Worm (Caenorhabditis elegans): Measurements from ENCODE around the gene F46F5.16.

- TF ChIP-seq T26A5.8 (tag; optimal IDR thresholded peaks at IDR 0.05) (no peak), tbx-9 (tag; optimal IDR thresholded peaks at IDR 0.05; ENCODE audit: borderline replicate concordance) (no peak), aptf-2 (GFP tag; conservative IDR thresholded peaks at IDR 0.05) (no peak), dpl-1 (GFP tag; optimal IDR thresholded peaks at IDR 0.05) (no peak), dox-1 (GFP tag; IDR thresholded peaks at IDR 0.05) (no peak), F37B4.10 (GFP tag; IDR thresholded peaks at IDR 0.05) (no peak)
Measured at ce11 chrII:764385-764784, 22.7 kb upstream of the F46F5.16 start.
